Fruit fly (Drosophila melanogaster) whole organism, wandering third instar larva: ENCODE data around the gene CG42538.

ENCODE experiments used
- CG32264 ChIP-seq: fragments of 200-800 bp; sonication (Bioruptor generic); optimal IDR thresholded peaks from 2 replicates; lab custom pipeline; 2016; ENCODE audit warnings: missing biosample characterization, missing genetic modification characterization
- CG9705 ChIP-seq: fragments of 200-800 bp; sonication (Bioruptor generic); optimal IDR thresholded peaks from 2 replicates; lab custom pipeline; 2018; ENCODE audit warnings: missing biosample characterization, mild to moderate bottlenecking, missing genetic modification characterization
- CrebA ChIP-seq: fragments of 200-800 bp; sonication (Bioruptor generic); optimal IDR thresholded peaks from 2 replicates; lab custom pipeline; 2016; ENCODE audit warnings: missing biosample characterization, mild to moderate bottlenecking, missing genetic modification characterization, borderline replicate concordance
- Dfd ChIP-seq: fragments of >200 bp; optimal IDR thresholded peaks from 2 replicates; lab custom pipeline; 2017; ENCODE audit warnings: missing biosample characterization, missing genetic modification characterization
- Dif ChIP-seq: fragments of 200-275, 200-300 bp; sonication (Bioruptor generic); optimal IDR thresholded peaks from 2 replicates; lab custom pipeline; 2018; ENCODE audit warnings: missing biosample characterization, missing genetic modification characterization; ENCODE audit not compliant: partially characterized antibody
- HLH106 ChIP-seq: fragments of 200-800 bp; optimal IDR thresholded peaks from 3 replicates; lab custom pipeline; 2019; ENCODE audit warnings: missing biosample characterization, mild to moderate bottlenecking, missing genetic modification characterization, moderate library complexity
- Hnf4 ChIP-seq: fragments of 200-800 bp; sonication (Bioruptor generic); optimal IDR thresholded peaks from 2 replicates; lab custom pipeline; 2016; ENCODE audit warnings: missing biosample characterization, mild to moderate bottlenecking, missing genetic modification characterization
- Hr78 ChIP-seq: fragments of >200 bp; optimal IDR thresholded peaks from 2 replicates; lab custom pipeline; 2017; ENCODE audit warnings: missing biosample characterization, missing genetic modification characterization
- Jra ChIP-seq: sonication (Bioruptor generic); optimal IDR thresholded peaks from 2 replicates; lab custom pipeline; 2016; ENCODE audit warnings: missing biosample characterization, missing genetic modification characterization
- Mio ChIP-seq: sonication (Bioruptor generic); optimal IDR thresholded peaks from 2 replicates; lab custom pipeline; 2016; ENCODE audit warnings: missing biosample characterization, missing genetic modification characterization
- Myc ChIP-seq: fragments of >200 bp; optimal IDR thresholded peaks from 2 replicates; lab custom pipeline; 2017
- N ChIP-seq: fragments of >200 bp; optimal IDR thresholded peaks from 2 replicates; lab custom pipeline; 2018; ENCODE audit warnings: missing biosample characterization, missing external identifiers, missing genetic modification characterization
- OdsH ChIP-seq: fragments of 200-800 bp; sonication (Bioruptor generic); optimal IDR thresholded peaks from 2 replicates; lab custom pipeline; 2016; ENCODE audit warnings: missing biosample characterization, mild to moderate bottlenecking, missing genetic modification characterization
- Rel ChIP-seq, 2 experiments: fragments of 200-800 bp; sonication (Bioruptor generic) in 1 of 2; optimal IDR thresholded peaks; 2 replicates in 1 of 2; 3 replicates in 1 of 2; lab custom pipeline; 2016 to 2019; ENCODE audit warnings: mild to moderate bottlenecking in 2 of 2, missing biosample characterization in 2 of 2, missing genetic modification characterization in 2 of 2, moderate library complexity in 1 of 2
- Sp1 ChIP-seq: fragments of 200-800 bp; sonication (Bioruptor generic); optimal IDR thresholded peaks from 3 replicates; lab custom pipeline; 2019; ENCODE audit warnings: missing biosample characterization, mild to moderate bottlenecking, missing genetic modification characterization, moderate library complexity
- Vsx2 ChIP-seq: fragments of 200-300, 225-300 bp; sonication (Bioruptor generic); optimal IDR thresholded peaks from 2 replicates; lab custom pipeline; 2018; ENCODE audit warnings: missing biosample characterization, missing genetic modification characterization; ENCODE audit not compliant: partially characterized antibody
- brk ChIP-seq: fragments of 200-800 bp; sonication (Bioruptor generic); optimal IDR thresholded peaks from 2 replicates; lab custom pipeline; 2016; ENCODE audit warnings: missing biosample characterization, mild to moderate bottlenecking, missing genetic modification characterization
- dl ChIP-seq, 2 experiments: fragments of 175-275, 200-275 bp in 1 of 2; fragments of 200-275 bp in 1 of 2; sonication (Bioruptor generic); optimal IDR thresholded peaks; lab custom pipeline; 2018; ENCODE audit warnings: mild to moderate bottlenecking in 2 of 2, missing biosample characterization in 2 of 2, missing genetic modification characterization in 2 of 2, moderate library complexity in 2 of 2; ENCODE audit not compliant: partially characterized antibody in 2 of 2, insufficient read depth in 1 of 2
- dmrt93B ChIP-seq: fragments of 200-800 bp; sonication (Bioruptor generic); optimal IDR thresholded peaks from 2 replicates; lab custom pipeline; 2018; ENCODE audit warnings: missing biosample characterization, mild to moderate bottlenecking, missing genetic modification characterization
- dsf ChIP-seq: sonication (Bioruptor generic); optimal IDR thresholded peaks from 2 replicates; lab custom pipeline; 2016; ENCODE audit warnings: missing biosample characterization, missing genetic modification characterization, borderline replicate concordance
- ey ChIP-seq: fragments of 200-800 bp; sonication (Bioruptor generic); optimal IDR thresholded peaks from 2 replicates; lab custom pipeline; 2016; ENCODE audit warnings: missing biosample characterization, missing genetic modification characterization
- foxo ChIP-seq, 2 experiments: fragments of 200-800 bp; sonication (Bioruptor generic); optimal IDR thresholded peaks; 2 replicates in 1 of 2; 3 replicates in 1 of 2; lab custom pipeline; 2016 to 2017; ENCODE audit warnings: missing biosample characterization in 2 of 2, missing genetic modification characterization in 2 of 2
- fru ChIP-seq: fragments of 200-800 bp; sonication (Bioruptor generic); optimal IDR thresholded peaks from 3 replicates; lab custom pipeline; 2016; ENCODE audit warnings: missing biosample characterization, mild to moderate bottlenecking, missing genetic modification characterization
- h ChIP-seq: fragments of 200-800 bp; sonication (Bioruptor generic); optimal IDR thresholded peaks from 3 replicates; lab custom pipeline; 2016; ENCODE audit warnings: missing biosample characterization, mild to moderate bottlenecking, missing genetic modification characterization
- jim ChIP-seq: fragments of 175-275, 200-325 bp; sonication (Bioruptor generic); optimal IDR thresholded peaks from 2 replicates; lab custom pipeline; 2016; ENCODE audit warnings: missing biosample characterization, mild to moderate bottlenecking, missing genetic modification characterization
- lola ChIP-seq: fragments of >200 bp; optimal IDR thresholded peaks from 2 replicates; lab custom pipeline; 2017; ENCODE audit warnings: missing biosample characterization, missing genetic modification characterization
- psq ChIP-seq: fragments of 200-800 bp; sonication (Bioruptor generic); optimal IDR thresholded peaks from 3 replicates; lab custom pipeline; 2017; ENCODE audit warnings: missing biosample characterization, mild to moderate bottlenecking, missing genetic modification characterization, moderate library complexity
- rgr ChIP-seq: fragments of 200-800 bp; sonication (Bioruptor generic); optimal IDR thresholded peaks from 3 replicates; lab custom pipeline; 2016; ENCODE audit warnings: missing biosample characterization, mild to moderate bottlenecking, missing genetic modification characterization
- sage ChIP-seq: fragments of 200-800 bp; sonication (Bioruptor generic); optimal IDR thresholded peaks from 2 replicates; lab custom pipeline; 2016; ENCODE audit warnings: missing biosample characterization, mild to moderate bottlenecking, missing genetic modification characterization
- sv ChIP-seq: fragments of 200-800 bp; sonication (Bioruptor generic); optimal IDR thresholded peaks from 3 replicates; lab custom pipeline; 2016; ENCODE audit warnings: missing biosample characterization, missing genetic modification characterization
- tai ChIP-seq: sonication (Bioruptor generic); optimal IDR thresholded peaks from 2 replicates; lab custom pipeline; 2016; ENCODE audit warnings: missing biosample characterization, missing genetic modification characterization
- usp ChIP-seq: fragments of >200 bp; optimal IDR thresholded peaks from 2 replicates; lab custom pipeline; 2017; ENCODE audit warnings: missing biosample characterization, missing genetic modification characterization
- woc ChIP-seq: sonication (Bioruptor generic); optimal IDR thresholded peaks from 2 replicates; lab custom pipeline; 2016; ENCODE audit warnings: missing biosample characterization, mild to moderate bottlenecking, missing genetic modification characterization

The CG42538 gene

dm6 chr3L:16054095-16054494, 19.8 kb downstream of the CG42538 start:
- TF ChIP-seq Rel (GFP tag; optimal IDR thresholded peaks at IDR 0.05; lab: Kevin White, UChicago) (no peak), Rel (tag; optimal IDR thresholded peaks at IDR 0.05; lab: Kevin White, UChicago) (no peak), dmrt93B (GFP tag; lab: Kevin White, UChicago) (no peak), foxo (GFP tag; optimal IDR thresholded peaks at IDR 0.05; lab: Kevin White, UChicago) (peak in 1 of 2 experiments; percentile 24), sage (GFP tag; lab: Kevin White, UChicago) (no peak), h (GFP tag; lab: Kevin White, UChicago) (peak; percentile 13), jim (GFP tag; lab: Kevin White, UChicago) (no peak), Sp1 (no peak), rgr (no peak), lola (GFP tag; lab: Kevin White, UChicago) (no peak), woc (no peak), tai (GFP tag; lab: Kevin White, UChicago) (no peak), sv (GFP tag; lab: Kevin White, UChicago) (peak; percentile 2), CG32264 (GFP tag; lab: Kevin White, UChicago) (no peak), Myc (lab: Kevin White, UChicago) (no peak)

dm6 chr3L:16056101-16056891, 22.0 kb downstream of the CG42538 start:
- TF ChIP-seq Dfd (no peak), rgr (no peak), sv (GFP tag; lab: Kevin White, UChicago) (no peak), HLH106 (no peak), psq (GFP tag; lab: Kevin White, UChicago) (no peak), Hr78 (GFP tag; lab: Kevin White, UChicago) (no peak), tai (GFP tag; lab: Kevin White, UChicago) (no peak), usp (GFP tag; lab: Kevin White, UChicago) (no peak), CG9705 (GFP tag; lab: Kevin White, UChicago) (no peak), Dif (GFP tag; lab: Kevin White, UChicago) (no peak)

- peak; percentile 5 for TF ChIP-seq rgr
- no peak for TF ChIP-seq CrebA (GFP tag; lab: Kevin White, UChicago)
- TF ChIP-seq ey (GFP tag; lab: Kevin White, UChicago): no peak
- TF ChIP-seq Jra: no peak
- no peak for TF ChIP-seq N (GFP tag; lab: Kevin White, UChicago)
- TF ChIP-seq fru: peak; percentile 6
- TF ChIP-seq foxo (GFP tag; optimal IDR thresholded peaks at IDR 0.05; lab: Kevin White, UChicago): peak in 1 of 2 experiments; percentile 53
- peak; percentile 22 for TF ChIP-seq sv (GFP tag; lab: Kevin White, UChicago)
- no peak for TF ChIP-seq Mio (GFP tag; lab: Kevin White, UChicago)
- no peak for TF ChIP-seq Hnf4 (GFP tag; lab: Kevin White, UChicago)
- no peak for TF ChIP-seq dsf (GFP tag; lab: Kevin White, UChicago)
- peak; percentile 36 for TF ChIP-seq psq (GFP tag; lab: Kevin White, UChicago)
- TF ChIP-seq HLH106: no peak
- TF ChIP-seq sage (GFP tag; lab: Kevin White, UChicago): no peak
- no peak for TF ChIP-seq Rel (GFP tag; optimal IDR thresholded peaks at IDR 0.05; lab: Kevin White, UChicago)
- TF ChIP-seq Rel (tag; optimal IDR thresholded peaks at IDR 0.05; lab: Kevin White, UChicago): no peak
- TF ChIP-seq lola (GFP tag; lab: Kevin White, UChicago): no peak
- TF ChIP-seq CG9705 (GFP tag; lab: Kevin White, UChicago): no peak
- TF ChIP-seq woc: no peak
- TF ChIP-seq OdsH: peak; percentile 29
- peak; percentile 32 for TF ChIP-seq h (GFP tag; lab: Kevin White, UChicago)
- TF ChIP-seq dl (GFP tag; optimal IDR thresholded peaks at IDR 0.05; lab: Kevin White, UChicago; ENCODE audit: insufficient read depth in 1 of 2, partially characterized antibody in 2 of 2): no peak
- TF ChIP-seq usp (GFP tag; lab: Kevin White, UChicago): no peak
- no peak for TF ChIP-seq Sp1
- no peak for TF ChIP-seq Dif (GFP tag; lab: Kevin White, UChicago)
- TF ChIP-seq brk (GFP tag; lab: Kevin White, UChicago): no peak
- no peak for TF ChIP-seq Vsx2 (GFP tag; lab: Kevin White, UChicago)
These were observed 26.7 kb downstream of the CG42538 start for dm6 chr3L:16060806-16061600.
